Fruit fly (Drosophila melanogaster) whole organism, pupa: ENCODE results near the gene Anp.

Source experiments
- CG10348 ChIP-seq: fragments of 200-800 bp; sonication (Bioruptor generic); IDR thresholded peaks from 2 replicates; pipeline ENCODE4 v1.3.6; 2022; ENCODE audit warnings: missing biosample characterization, missing genetic modification characterization
- CG17806 ChIP-seq: fragments of 200-800 bp; sonication (Bioruptor generic); optimal IDR thresholded peaks from 2 replicates; lab custom pipeline; 2018; ENCODE audit warnings: missing biosample characterization, mild to moderate bottlenecking, missing genetic modification characterization, moderate library complexity
- CG8159 ChIP-seq: fragments of 200-800 bp; sonication (Bioruptor generic); optimal IDR thresholded peaks from 3 replicates; lab custom pipeline; 2018; ENCODE audit warnings: missing biosample characterization, mild to moderate bottlenecking, missing genetic modification characterization, moderate library complexity
- CG8301 ChIP-seq: fragments of 200-800 bp; sonication (Bioruptor generic); optimal IDR thresholded peaks from 2 replicates; lab custom pipeline; 2018; ENCODE audit warnings: missing biosample characterization, mild to moderate bottlenecking, missing genetic modification characterization
- CG9948 ChIP-seq: fragments of 200-800 bp; sonication (Bioruptor generic); optimal IDR thresholded peaks from 2 replicates; lab custom pipeline; 2018; ENCODE audit warnings: missing biosample characterization, mild to moderate bottlenecking, missing genetic modification characterization, moderate library complexity
- Snoo ChIP-seq: fragments of 200-800 bp; sonication (Bioruptor generic); optimal IDR thresholded peaks from 3 replicates; lab custom pipeline; 2017; ENCODE audit warnings: missing biosample characterization, mild to moderate bottlenecking, missing genetic modification characterization, inconsistent platforms
- gl ChIP-seq: fragments of 200-800 bp; sonication (Bioruptor generic); optimal IDR thresholded peaks from 2 replicates; lab custom pipeline; 2018; ENCODE audit warnings: missing biosample characterization, mild to moderate bottlenecking, missing genetic modification characterization

DNA sequence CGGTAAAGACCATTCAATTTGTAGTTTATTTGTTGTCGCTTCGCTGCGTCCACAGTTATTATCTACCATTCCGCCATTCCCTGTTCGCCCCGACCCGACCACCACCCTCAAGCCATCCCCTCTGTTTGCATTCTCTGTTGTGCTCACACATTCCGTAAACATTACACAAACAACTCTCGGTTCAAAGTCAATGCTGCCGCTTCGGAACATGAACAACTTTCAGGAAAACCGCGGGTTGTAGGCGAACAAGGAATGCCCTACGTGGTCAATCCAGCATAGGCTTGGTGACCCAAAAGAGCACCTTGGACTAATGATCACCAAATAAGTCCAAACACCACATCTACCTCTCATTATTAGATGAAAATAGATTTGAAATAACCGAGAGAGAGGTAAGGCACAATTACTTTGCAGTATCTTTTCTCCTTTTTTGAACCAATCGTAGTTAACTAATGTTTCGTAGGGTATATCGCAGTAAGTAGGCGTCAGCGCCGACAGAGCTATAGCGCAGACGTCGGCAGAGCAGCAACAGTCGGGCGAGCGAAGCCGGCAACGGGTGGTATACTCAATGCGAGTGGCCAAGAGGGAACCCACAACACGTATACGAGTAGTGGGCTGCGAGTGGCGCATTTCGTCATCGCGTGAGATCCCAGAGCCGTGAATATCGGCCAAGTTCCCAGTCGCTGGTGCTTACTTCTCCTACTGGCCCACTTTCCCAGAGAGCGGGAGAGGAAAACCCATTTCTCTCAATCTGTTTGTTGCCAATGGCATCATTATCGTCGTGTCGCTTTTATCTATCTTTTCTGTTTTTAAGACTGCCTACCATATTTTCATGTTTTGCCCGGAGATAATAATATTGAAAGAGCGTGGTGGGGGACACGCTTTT is 6.4 kb upstream of the Anp start:
- TF ChIP-seq CG8301 (tag; lab: Kevin White, UChicago): peak; percentile 81
- TF ChIP-seq Snoo: peak; percentile 25
- peak; percentile 74 for TF ChIP-seq CG8159
- TF ChIP-seq CG9948 (tag; lab: Kevin White, UChicago): peak; percentile 68
- peak; percentile 67 for TF ChIP-seq CG17806 (tag; lab: Kevin White, UChicago)
- TF ChIP-seq gl: peak; percentile 50
- peak; percentile 78 for TF ChIP-seq CG10348 (GFP tag; lab: Robert Waterston, UW)
